Fruit fly (Drosophila melanogaster) whole organism, embryonic: ENCODE data around the gene CG10431.
A peak's percentile ranks its signal among the peaks of the same experiment; 100 is the strongest.

Experiments used
- Atf-2 ChIP-seq: fragments of 200-800 bp; sonication (Bioruptor generic); optimal IDR thresholded peaks from 2 replicates; lab custom pipeline; 2016; ENCODE audit warnings: missing biosample characterization, missing genetic modification characterization
- CG10321 ChIP-seq: fragments of 200-800 bp; sonication (Bioruptor generic); IDR thresholded peaks from 2 replicates; pipeline ENCODE4 v1.3.6; 2022; ENCODE audit warnings: missing biosample characterization, missing genetic modification characterization
- CG12942 ChIP-seq: fragments of 200-800 bp; sonication (Bioruptor generic); optimal IDR thresholded peaks from 3 replicates; lab custom pipeline; 2016; ENCODE audit warnings: missing biosample characterization, missing genetic modification characterization
- CG15073 ChIP-seq: fragments of 200-800 bp; sonication (Bioruptor generic); optimal IDR thresholded peaks from 2 replicates; lab custom pipeline; 2016; ENCODE audit warnings: missing biosample characterization, missing genetic modification characterization
- CG1603 ChIP-seq: fragments of 200-800 bp; sonication (Bioruptor generic); optimal IDR thresholded peaks from 2 replicates; lab custom pipeline; 2019; ENCODE audit warnings: missing biosample characterization, mild to moderate bottlenecking, missing genetic modification characterization, moderate library complexity
- CG16815 ChIP-seq: fragments of 200-800 bp; sonication (Bioruptor generic); optimal IDR thresholded peaks from 3 replicates; lab custom pipeline; 2017; ENCODE audit warnings: missing biosample characterization, mild to moderate bottlenecking, missing genetic modification characterization
- CG18011 ChIP-seq: fragments of 200-800 bp; sonication (Bioruptor generic); optimal IDR thresholded peaks from 2 replicates; lab custom pipeline; 2017; ENCODE audit warnings: missing biosample characterization, missing genetic modification characterization, mild to moderate bottlenecking, moderate library complexity, missing genotype
- CG2129 ChIP-seq: fragments of 200-800 bp; sonication (Bioruptor generic); IDR thresholded peaks from 2 replicates; pipeline ENCODE4 v1.3.6; 2022; ENCODE audit warnings: missing biosample characterization, missing genetic modification characterization; ENCODE audit not compliant: partially characterized antibody
- CG31365 ChIP-seq: fragments of 200-800 bp; sonication (Bioruptor generic); optimal IDR thresholded peaks from 2 replicates; lab custom pipeline; 2018; ENCODE audit warnings: missing biosample characterization, mild to moderate bottlenecking, missing genetic modification characterization
- CG31388 ChIP-seq: fragments of 200-800 bp; sonication (Bioruptor generic); optimal IDR thresholded peaks from 2 replicates; lab custom pipeline; 2016; ENCODE audit warnings: missing biosample characterization, missing genetic modification characterization
- CG3163 ChIP-seq: fragments of 200-800 bp; sonication (Bioruptor generic); optimal IDR thresholded peaks from 3 replicates; lab custom pipeline; 2016; ENCODE audit warnings: missing biosample characterization, missing genetic modification characterization
- CG33557 ChIP-seq: fragments of 200-800 bp; sonication (Bioruptor generic); optimal IDR thresholded peaks from 2 replicates; lab custom pipeline; 2019; ENCODE audit warnings: missing biosample characterization, mild to moderate bottlenecking, missing genetic modification characterization, moderate library complexity
- CG3407 ChIP-seq: fragments of 200-800 bp; sonication (Bioruptor generic); optimal IDR thresholded peaks from 2 replicates; lab custom pipeline; 2018; ENCODE audit warnings: missing biosample characterization, mild to moderate bottlenecking, missing genetic modification characterization
- CG43689 ChIP-seq: fragments of 200-800 bp; sonication (Bioruptor generic); IDR thresholded peaks from 2 replicates; pipeline ENCODE4 v1.3.6; 2022; ENCODE audit warnings: missing biosample characterization, missing genetic modification characterization
- CG4820 ChIP-seq: fragments of 200-800 bp; sonication (Bioruptor generic); optimal IDR thresholded peaks from 3 replicates; lab custom pipeline; 2016; ENCODE audit warnings: missing biosample characterization, missing genetic modification characterization
- CG6272 ChIP-seq: fragments of 200-800 bp; sonication (Bioruptor generic); IDR thresholded peaks from 2 replicates; pipeline ENCODE4 v1.3.6; 2022; ENCODE audit warnings: missing biosample characterization, missing genetic modification characterization
- CG9609 ChIP-seq: fragments of 200-800 bp; sonication (Bioruptor generic); optimal IDR thresholded peaks from 3 replicates; lab custom pipeline; 2016; ENCODE audit warnings: missing biosample characterization, missing genetic modification characterization
- CG9817 ChIP-seq: fragments of 200-800 bp; sonication (Bioruptor generic); optimal IDR thresholded peaks from 2 replicates; lab custom pipeline; 2018; ENCODE audit warnings: missing biosample characterization, mild to moderate bottlenecking, missing genetic modification characterization, moderate library complexity
- Chrac-16 ChIP-seq: fragments of 200-800 bp; sonication (Bioruptor generic); optimal IDR thresholded peaks from 3 replicates; lab custom pipeline; 2016; ENCODE audit warnings: missing biosample characterization, missing genetic modification characterization
- D19B ChIP-seq: fragments of 200-800 bp; sonication (Bioruptor generic); optimal IDR thresholded peaks from 2 replicates; lab custom pipeline; 2017; ENCODE audit warnings: missing biosample characterization, mild to moderate bottlenecking, missing genetic modification characterization
- Fer3 ChIP-seq: fragments of 200-800 bp; sonication (Bioruptor generic); optimal IDR thresholded peaks from 2 replicates; lab custom pipeline; 2018; ENCODE audit warnings: missing biosample characterization, mild to moderate bottlenecking, missing genetic modification characterization, moderate library complexity
- Gug ChIP-seq: fragments of 200-800 bp; sonication (Bioruptor generic); IDR thresholded peaks from 4 replicates; pipeline ENCODE4 v1.3.6; 2022; ENCODE audit warnings: missing biosample characterization, missing genetic modification characterization
- Hr3 ChIP-seq: fragments of 200-800 bp; sonication (Bioruptor generic); optimal IDR thresholded peaks from 3 replicates; lab custom pipeline; 2016; ENCODE audit warnings: missing biosample characterization, missing genetic modification characterization
- Oaz ChIP-seq: fragments of 200-800 bp; sonication (Bioruptor generic); IDR thresholded peaks from 2 replicates; pipeline ENCODE4 v1.3.6; 2022; ENCODE audit warnings: missing biosample characterization, missing genetic modification characterization
- Rfx ChIP-seq: fragments of 200-800 bp; sonication (Bioruptor generic); IDR thresholded peaks from 2 replicates; pipeline ENCODE4 v1.3.6; 2022; ENCODE audit warnings: missing biosample characterization, missing genetic modification characterization
- Rx ChIP-seq: fragments of 200-800 bp; sonication (Bioruptor generic); IDR thresholded peaks from 2 replicates; pipeline ENCODE4 v1.3.6; 2022; ENCODE audit warnings: missing biosample characterization, missing genetic modification characterization
- TFAM ChIP-seq: fragments of 200-800 bp; sonication (Bioruptor generic); optimal IDR thresholded peaks from 2 replicates; lab custom pipeline; 2017; ENCODE audit warnings: missing biosample characterization, missing genetic modification characterization, inconsistent platforms
- ara ChIP-seq: fragments of 200-800 bp; sonication (Bioruptor generic); IDR thresholded peaks from 2 replicates; pipeline ENCODE4 v1.3.6; 2022; ENCODE audit warnings: missing biosample characterization, missing genetic modification characterization
- bowl ChIP-seq: fragments of 200-800 bp; sonication (Bioruptor generic); IDR thresholded peaks from 2 replicates; pipeline ENCODE4 v1.3.6; 2022; ENCODE audit warnings: missing biosample characterization, missing genetic modification characterization
- btn ChIP-seq: fragments of 200-800 bp; sonication (Bioruptor generic); optimal IDR thresholded peaks from 2 replicates; lab custom pipeline; 2016; ENCODE audit warnings: missing biosample characterization, missing genetic modification characterization
- chm ChIP-seq: fragments of 200-800 bp; sonication (Bioruptor generic); IDR thresholded peaks from 2 replicates; pipeline ENCODE4 v1.3.6; 2022; ENCODE audit warnings: missing biosample characterization, missing genetic modification characterization
- crc ChIP-seq: fragments of 200-800 bp; sonication (Bioruptor generic); optimal IDR thresholded peaks from 2 replicates; lab custom pipeline; 2016; ENCODE audit warnings: missing biosample characterization, missing genetic modification characterization
- crp ChIP-seq, 2 experiments: fragments of 200-800 bp; sonication (Bioruptor generic); optimal IDR thresholded peaks; 2 replicates in 1 of 2; 3 replicates in 1 of 2; lab custom pipeline; 2017; ENCODE audit warnings: missing biosample characterization in 2 of 2, missing genetic modification characterization in 2 of 2, mild to moderate bottlenecking in 1 of 2, moderate library complexity in 1 of 2
- dan ChIP-seq: fragments of 200-800 bp; sonication (Bioruptor generic); IDR thresholded peaks from 2 replicates; pipeline ENCODE4 v1.3.6; 2022; ENCODE audit warnings: missing biosample characterization, missing genetic modification characterization
- dm ChIP-seq: fragments of 200-800 bp; sonication (Bioruptor generic); optimal IDR thresholded peaks from 3 replicates; lab custom pipeline; 2016; ENCODE audit warnings: missing biosample characterization, missing genetic modification characterization
- ems ChIP-seq: fragments of 200-800 bp; sonication (Bioruptor generic); optimal IDR thresholded peaks from 3 replicates; lab custom pipeline; 2016; ENCODE audit warnings: missing biosample characterization, missing genetic modification characterization
- fru ChIP-seq: fragments of >200 bp; optimal IDR thresholded peaks from 2 replicates; lab custom pipeline; 2017
- grn ChIP-seq: fragments of 200-800 bp; sonication (Bioruptor generic); optimal IDR thresholded peaks from 3 replicates; lab custom pipeline; 2017; ENCODE audit warnings: missing biosample characterization, missing genetic modification characterization
- gt ChIP-seq: fragments of 200-800 bp; sonication (Bioruptor generic); IDR thresholded peaks from 2 replicates; pipeline ENCODE4 v1.3.6; 2022; ENCODE audit warnings: missing biosample characterization, missing genetic modification characterization
- h ChIP-seq: fragments of >200 bp; optimal IDR thresholded peaks from 2 replicates; lab custom pipeline; 2017
- kah ChIP-seq: fragments of 200-800 bp; sonication (Bioruptor generic); optimal IDR thresholded peaks from 2 replicates; lab custom pipeline; 2018; ENCODE audit warnings: missing biosample characterization, mild to moderate bottlenecking, missing genetic modification characterization
- lbe ChIP-seq: fragments of 200-800 bp; sonication (Bioruptor generic); optimal IDR thresholded peaks from 2 replicates; lab custom pipeline; 2016; ENCODE audit warnings: missing biosample characterization, mild to moderate bottlenecking, missing genetic modification characterization
- nau ChIP-seq: fragments of 200-800 bp; sonication (Bioruptor generic); optimal IDR thresholded peaks from 3 replicates; lab custom pipeline; 2017; ENCODE audit warnings: missing biosample characterization, mild to moderate bottlenecking, missing genetic modification characterization, missing genetic modification reagents
- pan ChIP-seq, 4 experiments: fragments of >200 bp in 3 of 4; fragments of 200-800 bp in 1 of 4; sonication (Bioruptor generic) in 1 of 4; optimal IDR thresholded peaks in 3 of 4; IDR thresholded peaks in 1 of 4; 2 replicates each; pipeline versions ENCODE4 v1.3.6 to Lab custom; 2017 to 2022; ENCODE audit warnings: missing biosample characterization in 2 of 4, missing genetic modification characterization in 2 of 4, mixed read lengths in 1 of 4
- sc ChIP-seq, 3 experiments: fragments of >200 bp in 2 of 3; fragments of 200-800 bp in 1 of 3; sonication (Bioruptor generic) in 1 of 3; optimal IDR thresholded peaks; 2 replicates in 2 of 3; 3 replicates in 1 of 3; lab custom pipeline; 2017; ENCODE audit warnings: mild to moderate bottlenecking in 1 of 3, missing biosample characterization in 1 of 3, missing genetic modification characterization in 1 of 3, missing genetic modification reagents in 1 of 3
- tap ChIP-seq: fragments of 200-800 bp; optimal IDR thresholded peaks from 3 replicates; lab custom pipeline; 2019; ENCODE audit warnings: missing biosample characterization, mild to moderate bottlenecking, missing genetic modification characterization, moderate library complexity
- tna ChIP-seq: fragments of 200-800 bp; sonication (Bioruptor generic); IDR thresholded peaks from 2 replicates; pipeline ENCODE4 v1.3.6; 2022; ENCODE audit warnings: missing biosample characterization, missing genetic modification characterization; ENCODE audit not compliant: partially characterized antibody
- vvl ChIP-seq: fragments of 200-800 bp; sonication (Bioruptor generic); IDR thresholded peaks from 2 replicates; pipeline ENCODE4 v1.3.6; 2022; ENCODE audit warnings: missing biosample characterization, missing genetic modification characterization
- wek ChIP-seq: fragments of 200-800 bp; sonication (Bioruptor generic); optimal IDR thresholded peaks from 3 replicates; lab custom pipeline; 2018; ENCODE audit warnings: missing biosample characterization, mild to moderate bottlenecking, missing genetic modification characterization, moderate library complexity

CG10431 gene

DNA sequence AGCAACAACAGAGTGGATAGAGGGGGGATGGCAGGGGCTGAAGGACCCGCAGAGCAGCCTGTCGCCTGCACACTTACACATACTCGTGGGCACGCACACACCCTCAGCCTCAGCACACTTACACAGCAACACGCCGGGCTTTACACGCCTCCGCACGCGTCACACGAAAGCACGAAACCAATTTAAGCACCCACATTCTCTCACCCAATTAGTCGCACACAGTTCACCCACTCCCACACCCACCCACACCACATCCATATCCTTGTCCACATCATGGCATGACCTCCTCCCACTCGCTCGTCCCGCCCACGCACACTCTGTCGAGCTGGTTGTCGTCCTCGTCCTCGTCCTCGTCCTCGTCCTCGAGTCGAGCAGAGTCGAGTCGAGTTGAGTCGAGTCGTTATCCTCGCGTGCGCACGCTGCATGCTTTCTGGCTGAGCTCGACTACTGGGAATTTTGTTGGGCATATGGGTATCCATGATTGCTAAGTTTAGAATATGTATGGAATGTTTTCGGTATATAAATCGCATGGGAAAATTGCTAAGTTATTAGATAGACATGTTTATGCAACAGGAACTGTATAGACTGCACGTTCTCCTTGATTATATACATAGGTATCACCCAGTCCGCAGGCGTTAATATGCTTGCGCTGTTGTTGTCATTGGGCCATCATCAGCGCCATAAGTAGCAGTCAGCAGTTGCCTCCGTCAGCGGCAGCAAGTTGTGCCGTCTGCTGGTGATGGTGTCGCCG is 37.6 kb downstream of the CG10431 start (continued):
- TF ChIP-seq nau (GFP tag; lab: Kevin White, UChicago) (peak; percentile 62), CG15073 (GFP tag; lab: Kevin White, UChicago) (no peak), pan (optimal IDR thresholded peaks at IDR 0.05; lab: Kevin White, UChicago) (no peak), pan (GFP tag; optimal IDR thresholded peaks at IDR 0.05 in 1 of 2, IDR thresholded peaks at IDR 0.05 in 1 of 2) (peak in 1 of 2 experiments; percentile 89), CG10321 (GFP tag; lab: Robert Waterston, UW) (peak; percentile 21; the same call in 1 of the 2 replicates), Rfx (peak; percentile 89), Atf-2 (GFP tag; lab: Kevin White, UChicago) (peak; percentile 76), CG9817 (tag; lab: Kevin White, UChicago) (peak; percentile 76), h (lab: Kevin White, UChicago) (no peak), tna (GFP tag; lab: Robert Waterston, UW) (no peak), ems (GFP tag; lab: Kevin White, UChicago) (peak; percentile 77), fru (no peak), CG6272 (GFP tag; lab: Robert Waterston, UW) (peak; percentile 78), Gug (peak; percentile 84), CG12942 (GFP tag; lab: Kevin White, UChicago) (peak; percentile 73), Hr3 (peak; percentile 77), CG31388 (no peak), crp (GFP tag; optimal IDR thresholded peaks at IDR 0.05; lab: Kevin White, UChicago) (peak in 1 of 2 experiments; percentile 24), ara (peak; percentile 80), grn (peak; percentile 7), CG33557 (GFP tag; lab: Kevin White, UChicago) (no peak), Chrac-16 (GFP tag; lab: Kevin White, UChicago) (peak; percentile 63), CG3163 (GFP tag; lab: Kevin White, UChicago) (peak; percentile 44), gt (GFP tag; lab: Robert Waterston, UW) (0 out of 2 replicates have a peak, but pooled peaks have one; percentile 36), tap (tag; lab: Kevin White, UChicago) (peak; percentile 67), CG18011 (GFP tag; lab: Kevin White, UChicago) (peak; percentile 3), CG31365 (tag; lab: Kevin White, UChicago) (peak; percentile 50), CG16815 (GFP tag; lab: Kevin White, UChicago) (peak; percentile 66), vvl (GFP tag; lab: Robert Waterston, UW) (peak; percentile 89), bowl (GFP tag; lab: Robert Waterston, UW) (peak; percentile 63; the same call in 1 of the 2 replicates), sc (optimal IDR thresholded peaks at IDR 0.05; lab: Kevin White, UChicago) (no peak), sc (GFP tag; optimal IDR thresholded peaks at IDR 0.05; lab: Kevin White, UChicago) (peak; percentile 59), CG1603 (tag; lab: Kevin White, UChicago) (peak; percentile 85), Rx (GFP tag; lab: Robert Waterston, UW) (peak; percentile 80), Fer3 (tag; lab: Kevin White, UChicago) (peak; percentile 82), Oaz (GFP tag; lab: Robert Waterston, UW) (peak; percentile 83), dan (GFP tag; lab: Robert Waterston, UW) (no peak), TFAM (GFP tag; lab: Kevin White, UChicago) (no peak), btn (peak; percentile 15), CG3407 (GFP tag; lab: Kevin White, UChicago) (peak; percentile 43), D19B (GFP tag; lab: Kevin White, UChicago) (peak; percentile 97), kah (no peak), crc (peak; percentile 60), CG9609 (GFP tag; lab: Kevin White, UChicago) (peak; percentile 83), dm (peak; percentile 54), wek (GFP tag; lab: Kevin White, UChicago) (peak; percentile 23), chm (GFP tag; lab: Robert Waterston, UW) (peak; percentile 79), lbe (GFP tag; lab: Kevin White, UChicago) (no peak), CG4820 (peak; percentile 68), CG43689 (peak; percentile 67), CG2129 (GFP tag; lab: Robert Waterston, UW) (no peak)
